Fruit fly (Drosophila melanogaster) whole organism, prepupa: ENCODE results near the gene PolA2.

Source experiments
- Blimp-1 ChIP-seq: fragments of 200-800 bp; sonication (Bioruptor generic); optimal IDR thresholded peaks from 3 replicates; lab custom pipeline; 2017; ENCODE audit warnings: missing biosample characterization, missing genetic modification characterization, mild to moderate bottlenecking, moderate library complexity, missing genetic modification reagents
- CG10631 ChIP-seq: fragments of 200-800 bp; sonication (Bioruptor generic); optimal IDR thresholded peaks from 2 replicates; lab custom pipeline; 2016; ENCODE audit warnings: missing biosample characterization, missing genetic modification characterization
- CG10669 ChIP-seq: fragments of 200-800 bp; sonication (Bioruptor generic); optimal IDR thresholded peaks from 3 replicates; lab custom pipeline; 2018; ENCODE audit warnings: missing biosample characterization, mild to moderate bottlenecking, missing genetic modification characterization, moderate library complexity
- CG11294 ChIP-seq: fragments of 200-800 bp; sonication (Bioruptor generic); IDR thresholded peaks from 2 replicates; pipeline ENCODE4 v1.3.6; 2022; ENCODE audit warnings: missing biosample characterization, missing genetic modification characterization
- CG11902 ChIP-seq: fragments of 200-800 bp; sonication (Bioruptor generic); optimal IDR thresholded peaks from 3 replicates; lab custom pipeline; 2016; ENCODE audit warnings: missing biosample characterization, missing genetic modification characterization
- CG15336 ChIP-seq: fragments of 200-800 bp; sonication (Bioruptor generic); IDR thresholded peaks from 2 replicates; pipeline ENCODE4 v1.3.6; 2022; ENCODE audit warnings: missing biosample characterization, missing genetic modification characterization
- CG1621 ChIP-seq: fragments of 200-800 bp; sonication (Bioruptor generic); optimal IDR thresholded peaks from 3 replicates; lab custom pipeline; 2018; ENCODE audit warnings: missing biosample characterization, mild to moderate bottlenecking, missing genetic modification characterization
- CG32006 ChIP-seq: fragments of 200-800 bp; sonication (Bioruptor generic); optimal IDR thresholded peaks from 3 replicates; lab custom pipeline; 2017; ENCODE audit warnings: missing biosample characterization, mild to moderate bottlenecking, missing genetic modification characterization
- CG34406 ChIP-seq: fragments of 200-800 bp; sonication (Bioruptor generic); optimal IDR thresholded peaks from 3 replicates; lab custom pipeline; 2016; ENCODE audit warnings: missing biosample characterization, missing genetic modification characterization
- CG3919 ChIP-seq: fragments of 200-800 bp; sonication (Bioruptor generic); optimal IDR thresholded peaks from 3 replicates; lab custom pipeline; 2016; ENCODE audit warnings: missing biosample characterization, missing genetic modification characterization
- CG6163 ChIP-seq: fragments of 200-800 bp; sonication (Bioruptor generic); IDR thresholded peaks from 3 replicates; pipeline ENCODE4 v1.3.6; 2022; ENCODE audit warnings: missing biosample characterization, missing genetic modification characterization
- CG6808 ChIP-seq: fragments of 200-800 bp; sonication (Bioruptor generic); optimal IDR thresholded peaks from 3 replicates; lab custom pipeline; 2017; ENCODE audit warnings: missing biosample characterization, missing genetic modification characterization, mild to moderate bottlenecking, moderate library complexity, missing genetic modification reagents
- CG6854 ChIP-seq: fragments of 200-800 bp; sonication (Bioruptor generic); optimal IDR thresholded peaks from 2 replicates; lab custom pipeline; 2017; ENCODE audit warnings: missing biosample characterization, mild to moderate bottlenecking, missing genetic modification characterization
- CG7368 ChIP-seq: fragments of 200-800 bp; sonication (Bioruptor generic); optimal IDR thresholded peaks from 3 replicates; lab custom pipeline; 2016; ENCODE audit warnings: missing biosample characterization, missing genetic modification characterization
- CG8119 ChIP-seq: fragments of 200-800 bp; sonication (Bioruptor generic); IDR thresholded peaks from 3 replicates; pipeline ENCODE4 v1.3.6; 2022; ENCODE audit warnings: missing biosample characterization, missing genetic modification characterization
- CG8632 ChIP-seq: fragments of 200-800 bp; sonication (Bioruptor generic); optimal IDR thresholded peaks from 3 replicates; lab custom pipeline; 2016; ENCODE audit warnings: missing biosample characterization, missing genetic modification characterization
- CG9139 ChIP-seq: fragments of 200-800 bp; sonication (Bioruptor generic); optimal IDR thresholded peaks from 3 replicates; lab custom pipeline; 2017; ENCODE audit warnings: missing biosample characterization, mild to moderate bottlenecking, missing genetic modification characterization
- Eip75B ChIP-seq: fragments of 200-800 bp; sonication (Bioruptor generic); optimal IDR thresholded peaks from 3 replicates; lab custom pipeline; 2016; ENCODE audit warnings: missing biosample characterization, missing genetic modification characterization
- Eip78C ChIP-seq: fragments of 200-800 bp; sonication (Bioruptor generic); peaks from one replicate; lab custom pipeline; 2016; ENCODE audit warnings: missing biosample characterization, missing genetic modification characterization
- Eip93F ChIP-seq: fragments of 200-800 bp; sonication (Bioruptor generic); optimal IDR thresholded peaks from 2 replicates; lab custom pipeline; 2016; ENCODE audit warnings: missing biosample characterization, mild to moderate bottlenecking, missing genetic modification characterization
- Ets21C ChIP-seq: fragments of 200-800 bp; sonication (Bioruptor generic); optimal IDR thresholded peaks from 3 replicates; lab custom pipeline; 2016; ENCODE audit warnings: missing biosample characterization, missing genetic modification characterization
- Ets96B ChIP-seq: fragments of 200-800 bp; optimal IDR thresholded peaks from 2 replicates; lab custom pipeline; 2019; ENCODE audit warnings: missing biosample characterization, mild to moderate bottlenecking, missing genetic modification characterization, moderate library complexity
- Hr38 ChIP-seq: sonication (Bioruptor generic); optimal IDR thresholded peaks from 2 replicates; lab custom pipeline; 2016; ENCODE audit warnings: missing biosample characterization, missing genetic modification characterization
- Hr39 ChIP-seq: fragments of 200-800 bp; sonication (Bioruptor generic); optimal IDR thresholded peaks from 2 replicates; lab custom pipeline; 2016; ENCODE audit warnings: missing biosample characterization, missing genetic modification characterization
- Hr4 ChIP-seq: fragments of 200-800 bp; sonication (Bioruptor generic); optimal IDR thresholded peaks from 3 replicates; lab custom pipeline; 2016; ENCODE audit warnings: missing biosample characterization, missing genetic modification characterization
- Lpt ChIP-seq: fragments of 200-800 bp; sonication (Bioruptor generic); optimal IDR thresholded peaks from 3 replicates; lab custom pipeline; 2016; ENCODE audit warnings: missing biosample characterization, missing genetic modification characterization
- Met ChIP-seq: fragments of 200-800 bp; sonication (Bioruptor generic); optimal IDR thresholded peaks from 3 replicates; lab custom pipeline; 2016; ENCODE audit warnings: missing biosample characterization, missing genetic modification characterization
- OdsH ChIP-seq: fragments of 200-800 bp; sonication (Bioruptor generic); optimal IDR thresholded peaks from 3 replicates; lab custom pipeline; 2016; ENCODE audit warnings: missing biosample characterization, missing genetic modification characterization
- Smox ChIP-seq: fragments of 200-800 bp; sonication (Bioruptor generic); optimal IDR thresholded peaks from 3 replicates; lab custom pipeline; 2016; ENCODE audit warnings: missing biosample characterization, missing genetic modification characterization
- Sox102F ChIP-seq: fragments of 200-800 bp; sonication (Bioruptor generic); optimal IDR thresholded peaks from 2 replicates; lab custom pipeline; 2016; ENCODE audit warnings: missing biosample characterization, mild to moderate bottlenecking, missing genetic modification characterization
- Sox15 ChIP-seq: fragments of 200-800 bp; sonication (Bioruptor generic); optimal IDR thresholded peaks from 3 replicates; lab custom pipeline; 2016; ENCODE audit warnings: missing biosample characterization, missing genetic modification characterization
- acj6 ChIP-seq: fragments of 200-800 bp; sonication (Bioruptor generic); optimal IDR thresholded peaks from 3 replicates; lab custom pipeline; 2016; ENCODE audit warnings: missing biosample characterization, missing genetic modification characterization
- cyc ChIP-seq: fragments of 200-800 bp; sonication (Bioruptor generic); optimal IDR thresholded peaks from 3 replicates; lab custom pipeline; 2016; ENCODE audit warnings: missing biosample characterization, missing genetic modification characterization
- dac ChIP-seq: fragments of 200-800 bp; sonication (Bioruptor generic); optimal IDR thresholded peaks from 2 replicates; lab custom pipeline; 2017; ENCODE audit warnings: missing biosample characterization, mild to moderate bottlenecking, missing genetic modification characterization
- dsx ChIP-seq: fragments of 200-800 bp; optimal IDR thresholded peaks from 3 replicates; lab custom pipeline; 2019; ENCODE audit warnings: missing biosample characterization, mild to moderate bottlenecking, missing genetic modification characterization, moderate library complexity; ENCODE audit not compliant: poor library complexity, severe bottlenecking
- eg ChIP-seq: fragments of 200-800 bp; sonication (Bioruptor generic); IDR thresholded peaks from 3 replicates; pipeline ENCODE4 v1.3.6; 2022; ENCODE audit warnings: missing biosample characterization, missing genetic modification characterization
- esn ChIP-seq: fragments of 200-800 bp; sonication (Bioruptor generic); optimal IDR thresholded peaks from 2 replicates; lab custom pipeline; 2016; ENCODE audit warnings: missing biosample characterization, mild to moderate bottlenecking, missing genetic modification characterization, moderate library complexity
- fd59A ChIP-seq: fragments of 200-800 bp; sonication (Bioruptor generic); optimal IDR thresholded peaks from 2 replicates; lab custom pipeline; 2017; ENCODE audit warnings: missing biosample characterization, mild to moderate bottlenecking, missing genetic modification characterization, missing genetic modification reagents
- fd85E ChIP-seq: fragments of 200-800 bp; sonication (Bioruptor generic); optimal IDR thresholded peaks from 3 replicates; lab custom pipeline; 2016; ENCODE audit warnings: missing biosample characterization, missing genetic modification characterization
- fkh ChIP-seq: fragments of 200-800 bp; sonication (Bioruptor generic); optimal IDR thresholded peaks from 3 replicates; lab custom pipeline; 2017; ENCODE audit warnings: missing biosample characterization, mild to moderate bottlenecking, missing genetic modification characterization, moderate library complexity
- lz ChIP-seq: fragments of 200-800 bp; sonication (Bioruptor generic); optimal IDR thresholded peaks from 3 replicates; lab custom pipeline; 2016; ENCODE audit warnings: missing biosample characterization, missing genetic modification characterization
- net ChIP-seq: fragments of 200-800 bp; sonication (Bioruptor generic); optimal IDR thresholded peaks from 3 replicates; lab custom pipeline; 2016; ENCODE audit warnings: missing biosample characterization, missing genetic modification characterization
- pdm3 ChIP-seq: fragments of 200-800 bp; sonication (Bioruptor generic); optimal IDR thresholded peaks from 3 replicates; lab custom pipeline; 2016; ENCODE audit warnings: missing biosample characterization, missing genetic modification characterization
- svp ChIP-seq: fragments of 200-800 bp; sonication (Bioruptor generic); peaks from one replicate; lab custom pipeline; 2016; ENCODE audit warnings: missing biosample characterization, missing genetic modification characterization
- topi ChIP-seq: fragments of 200-800 bp; sonication (Bioruptor generic); optimal IDR thresholded peaks from 3 replicates; lab custom pipeline; 2016; ENCODE audit warnings: missing biosample characterization, missing genetic modification characterization
- vri ChIP-seq: fragments of 200-800 bp; sonication (Bioruptor generic); optimal IDR thresholded peaks from 3 replicates; lab custom pipeline; 2016; ENCODE audit warnings: missing biosample characterization, mild to moderate bottlenecking, missing genetic modification characterization

Gene PolA2

dm6 chr3R:27288202-27289135 is 49.5 kb downstream of the PolA2 start, which contains the start of the genes bigmax and Hmu (continued):
- peak; percentile 85 for TF ChIP-seq esn (GFP tag; lab: Kevin White, UChicago)
- peak; percentile 80 for TF ChIP-seq Ets21C (GFP tag; lab: Kevin White, UChicago)
- peak; percentile 30 for TF ChIP-seq net (GFP tag; lab: Kevin White, UChicago)
- TF ChIP-seq Eip75B (GFP tag; lab: Kevin White, UChicago): peak; percentile 81
- peak; percentile 82 for TF ChIP-seq Hr4 (GFP tag; lab: Kevin White, UChicago)
- peak; percentile 71 for TF ChIP-seq CG11902 (GFP tag; lab: Kevin White, UChicago)
- peak; percentile 80 for TF ChIP-seq CG3919
- TF ChIP-seq CG8119 (GFP tag; lab: Robert Waterston, UW): peak; percentile 62; the same call in 2 of the 3 replicates
- peak; percentile 79 for TF ChIP-seq Smox (GFP tag; lab: Kevin White, UChicago)
- peak; percentile 49 for TF ChIP-seq dac (GFP tag; lab: Kevin White, UChicago)
- TF ChIP-seq CG10631: peak; percentile 84
- peak; percentile 87 for TF ChIP-seq Hr39 (GFP tag; lab: Kevin White, UChicago)
- no peak for TF ChIP-seq Eip93F
- peak; percentile 19 for TF ChIP-seq fd59A
- no peak for TF ChIP-seq CG6808 (GFP tag; lab: Kevin White, UChicago)
- TF ChIP-seq CG8632: peak; percentile 58
- TF ChIP-seq CG1621: peak; percentile 90
- peak; percentile 71 for TF ChIP-seq CG34406
- TF ChIP-seq dsx (GFP tag; lab: Kevin White, UChicago): peak; percentile 85
- peak; percentile 73 for TF ChIP-seq CG6163 (GFP tag; lab: Robert Waterston, UW)
- TF ChIP-seq fkh (GFP tag; lab: Kevin White, UChicago): peak; percentile 31
- TF ChIP-seq, all 60 proteins: peak for 49

dm6 chr3R:27289638-27290037 is 50.7 kb downstream of the PolA2 start:
- TF ChIP-seq Smox (GFP tag; lab: Kevin White, UChicago) (no peak), Met (GFP tag; lab: Kevin White, UChicago) (peak; percentile 41), acj6 (GFP tag; lab: Kevin White, UChicago) (peak; percentile 4), CG11294 (no peak), dsx (GFP tag; lab: Kevin White, UChicago) (no peak), Sox15 (GFP tag; lab: Kevin White, UChicago) (no peak), Lpt (GFP tag; lab: Kevin White, UChicago) (no peak), Eip78C (GFP tag; lab: Kevin White, UChicago) (peak; percentile 70), CG3919 (peak; percentile 44), eg (GFP tag; lab: Robert Waterston, UW) (peak; percentile 74), Ets96B (tag; lab: Kevin White, UChicago) (no peak), lz (GFP tag; lab: Kevin White, UChicago) (no peak), Sox102F (GFP tag; lab: Kevin White, UChicago) (no peak), CG15336 (GFP tag; lab: Robert Waterston, UW) (peak; percentile 63; the same call in 1 of the 2 replicates), Hr39 (GFP tag; lab: Kevin White, UChicago) (peak; percentile 11), CG34406 (no peak), CG32006 (GFP tag; lab: Kevin White, UChicago) (peak; percentile 71), CG1621 (no peak), Ets21C (GFP tag; lab: Kevin White, UChicago) (no peak), vri (GFP tag; lab: Kevin White, UChicago) (no peak), CG7368 (GFP tag; lab: Kevin White, UChicago) (no peak), Eip93F (no peak), CG11902 (GFP tag; lab: Kevin White, UChicago) (no peak), CG8632 (no peak), svp (GFP tag; lab: Kevin White, UChicago) (peak; percentile 31), CG9139 (GFP tag; lab: Kevin White, UChicago) (no peak), CG6808 (GFP tag; lab: Kevin White, UChicago) (no peak), fd85E (GFP tag; lab: Kevin White, UChicago) (no peak), Hr38 (GFP tag; lab: Kevin White, UChicago) (no peak), Eip75B (GFP tag; lab: Kevin White, UChicago) (no peak), net (GFP tag; lab: Kevin White, UChicago) (peak; percentile 1), CG10631 (no peak), pdm3 (GFP tag; lab: Kevin White, UChicago) (peak; percentile 26), topi (GFP tag; lab: Kevin White, UChicago) (no peak), Blimp-1 (GFP tag; lab: Kevin White, UChicago) (no peak), cyc (GFP tag; lab: Kevin White, UChicago) (peak; percentile 10), CG10669 (GFP tag; lab: Kevin White, UChicago) (no peak), CG6854 (GFP tag; lab: Kevin White, UChicago) (no peak), OdsH (GFP tag; lab: Kevin White, UChicago) (peak; percentile 29), fd59A (no peak)
